Fruit fly (Drosophila melanogaster) whole organism, embryonic: ENCODE results near the gene Arc42.

Experiments used
- Antp ChIP-seq: fragments of 200-800 bp; sonication (Bioruptor generic); optimal IDR thresholded peaks from 3 replicates; lab custom pipeline; 2016; ENCODE audit warnings: missing biosample characterization, missing genetic modification characterization
- Atf6 ChIP-seq: fragments of 200-800 bp; sonication (Bioruptor generic); IDR thresholded peaks from 2 replicates; pipeline ENCODE4 v1.3.6; 2022; ENCODE audit warnings: missing biosample characterization, missing genetic modification characterization
- BEAF-32 ChIP-seq: fragments of 200-800 bp; sonication (Bioruptor generic); optimal IDR thresholded peaks from 3 replicates; lab custom pipeline; 2017; ENCODE audit warnings: missing biosample characterization, missing genetic modification characterization, mild to moderate bottlenecking, moderate library complexity, missing genetic modification reagents
- CG10321 ChIP-seq: fragments of 200-800 bp; sonication (Bioruptor generic); IDR thresholded peaks from 2 replicates; pipeline ENCODE4 v1.3.6; 2022; ENCODE audit warnings: missing biosample characterization, missing genetic modification characterization
- CG10543 ChIP-seq: fragments of 200-800 bp; sonication (Bioruptor generic); optimal IDR thresholded peaks from 3 replicates; lab custom pipeline; 2017; ENCODE audit warnings: missing biosample characterization, mild to moderate bottlenecking, missing genetic modification characterization, moderate library complexity
- CG11247 ChIP-seq: fragments of 200-800 bp; sonication (Bioruptor generic); IDR thresholded peaks from 2 replicates; pipeline ENCODE4 v1.3.6; 2022; ENCODE audit warnings: missing biosample characterization, missing genetic modification characterization
- CG11695 ChIP-seq: fragments of 200-800 bp; sonication (Bioruptor generic); IDR thresholded peaks from 3 replicates; pipeline ENCODE4 v1.3.6; 2022; ENCODE audit warnings: missing biosample characterization, missing genetic modification characterization
- CG11696 ChIP-seq: fragments of 200-800 bp; sonication (Bioruptor generic); IDR thresholded peaks from 2 replicates; pipeline ENCODE4 v1.3.6; 2022; ENCODE audit warnings: missing biosample characterization, missing genetic modification characterization
- CG12236 ChIP-seq: fragments of 200-800 bp; sonication (Bioruptor generic); optimal IDR thresholded peaks from 2 replicates; lab custom pipeline; 2016; ENCODE audit warnings: missing biosample characterization, missing genetic modification characterization
- CG13287 ChIP-seq: fragments of 200-800 bp; sonication (Bioruptor generic); IDR thresholded peaks from 2 replicates; pipeline ENCODE4 v1.3.6; 2022; ENCODE audit warnings: missing biosample characterization, missing genetic modification characterization; ENCODE audit not compliant: partially characterized antibody
- CG13424 ChIP-seq: fragments of 200-800 bp; sonication (Bioruptor generic); optimal IDR thresholded peaks from 2 replicates; lab custom pipeline; 2019; ENCODE audit warnings: missing biosample characterization, mild to moderate bottlenecking, missing genetic modification characterization, moderate library complexity
- CG14441 ChIP-seq: fragments of 200-800 bp; sonication (Bioruptor generic); IDR thresholded peaks from 2 replicates; pipeline ENCODE4 v1.3.6; 2022; ENCODE audit warnings: missing biosample characterization, missing genetic modification characterization
- CG14710 ChIP-seq: fragments of 200-800 bp; sonication (Bioruptor generic); optimal IDR thresholded peaks from 3 replicates; lab custom pipeline; 2019; ENCODE audit warnings: missing biosample characterization, mild to moderate bottlenecking, missing genetic modification characterization, moderate library complexity
- CG14965 ChIP-seq: fragments of 200-800 bp; sonication (Bioruptor generic); optimal IDR thresholded peaks from 2 replicates; lab custom pipeline; 2016; ENCODE audit warnings: missing biosample characterization, missing genetic modification characterization, borderline replicate concordance
- CG2120 ChIP-seq: fragments of 200-800 bp; sonication (Bioruptor generic); optimal IDR thresholded peaks from 3 replicates; lab custom pipeline; 2016; ENCODE audit warnings: missing biosample characterization, missing genetic modification characterization
- CG2199 ChIP-seq: fragments of 200-800 bp; sonication (Bioruptor generic); IDR thresholded peaks from 3 replicates; pipeline ENCODE4 v1.3.6; 2022; ENCODE audit warnings: missing biosample characterization, missing genetic modification characterization
- CG3163 ChIP-seq: fragments of 200-800 bp; sonication (Bioruptor generic); optimal IDR thresholded peaks from 3 replicates; lab custom pipeline; 2016; ENCODE audit warnings: missing biosample characterization, missing genetic modification characterization
- CG3847 ChIP-seq: fragments of 200-800 bp; sonication (Bioruptor generic); IDR thresholded peaks from 2 replicates; pipeline ENCODE4 v1.3.6; 2022; ENCODE audit warnings: missing biosample characterization, missing genetic modification characterization
- CG7271 ChIP-seq: fragments of 200-800 bp; sonication (Bioruptor generic); optimal IDR thresholded peaks from 2 replicates; lab custom pipeline; 2018; ENCODE audit warnings: missing biosample characterization, mild to moderate bottlenecking, missing genetic modification characterization, moderate library complexity
- CG7556 ChIP-seq: fragments of 200-800 bp; sonication (Bioruptor generic); optimal IDR thresholded peaks from 2 replicates; lab custom pipeline; 2017; ENCODE audit warnings: missing biosample characterization, mild to moderate bottlenecking, missing genetic modification characterization
- CG8089 ChIP-seq: fragments of 200-800 bp; sonication (Bioruptor generic); optimal IDR thresholded peaks from 3 replicates; lab custom pipeline; 2016; ENCODE audit warnings: missing biosample characterization, missing genetic modification characterization
- Dref ChIP-seq: fragments of 200-800 bp; sonication (Bioruptor generic); IDR thresholded peaks from 2 replicates; pipeline ENCODE4 v1.3.6; 2022; ENCODE audit warnings: missing biosample characterization, missing genetic modification characterization
- Fer2 ChIP-seq: fragments of 200-800 bp; sonication (Bioruptor generic); optimal IDR thresholded peaks from 2 replicates; lab custom pipeline; 2018; ENCODE audit warnings: missing biosample characterization, mild to moderate bottlenecking, missing genetic modification characterization, moderate library complexity
- Fer3 ChIP-seq: fragments of 200-800 bp; sonication (Bioruptor generic); optimal IDR thresholded peaks from 2 replicates; lab custom pipeline; 2018; ENCODE audit warnings: missing biosample characterization, mild to moderate bottlenecking, missing genetic modification characterization, moderate library complexity
- Gug ChIP-seq: fragments of 200-800 bp; sonication (Bioruptor generic); IDR thresholded peaks from 4 replicates; pipeline ENCODE4 v1.3.6; 2022; ENCODE audit warnings: missing biosample characterization, missing genetic modification characterization
- Hsf ChIP-seq: fragments of 200-800 bp; sonication (Bioruptor generic); optimal IDR thresholded peaks from 3 replicates; lab custom pipeline; 2016; ENCODE audit warnings: missing biosample characterization, missing genetic modification characterization
- MTF-1 ChIP-seq: fragments of 200-800 bp; sonication (Bioruptor generic); optimal IDR thresholded peaks from 2 replicates; lab custom pipeline; 2018; ENCODE audit warnings: missing biosample characterization, mild to moderate bottlenecking, missing genetic modification characterization, borderline replicate concordance
- Meics ChIP-seq: fragments of 200-800 bp; sonication (Bioruptor generic); optimal IDR thresholded peaks from 2 replicates; lab custom pipeline; 2017; ENCODE audit warnings: missing biosample characterization, mild to moderate bottlenecking, missing genetic modification characterization
- Nf-YB ChIP-seq: fragments of 200-800 bp; sonication (Bioruptor generic); optimal IDR thresholded peaks from 3 replicates; lab custom pipeline; 2019; ENCODE audit warnings: missing biosample characterization, mild to moderate bottlenecking, missing genetic modification characterization, moderate library complexity
- Nf-YC ChIP-seq: fragments of 200-800 bp; optimal IDR thresholded peaks from 3 replicates; lab custom pipeline; 2019; ENCODE audit warnings: missing biosample characterization, mild to moderate bottlenecking, missing genetic modification characterization, moderate library complexity
- NfI ChIP-seq: fragments of 200-800 bp; sonication (Bioruptor generic); optimal IDR thresholded peaks from 3 replicates; lab custom pipeline; 2018; ENCODE audit warnings: missing biosample characterization, mild to moderate bottlenecking, missing genetic modification characterization, moderate library complexity
- Oli ChIP-seq: fragments of 200-800 bp; sonication (Bioruptor generic); optimal IDR thresholded peaks from 2 replicates; lab custom pipeline; 2018; ENCODE audit warnings: missing biosample characterization, mild to moderate bottlenecking, missing genetic modification characterization, moderate library complexity
- Rfx ChIP-seq: fragments of 200-800 bp; sonication (Bioruptor generic); IDR thresholded peaks from 2 replicates; pipeline ENCODE4 v1.3.6; 2022; ENCODE audit warnings: missing biosample characterization, missing genetic modification characterization
- Stat92E ChIP-seq, 3 experiments: fragments of >200 bp in 2 of 3; fragments of 200-800 bp in 1 of 3; sonication (Bioruptor generic) in 1 of 3; optimal IDR thresholded peaks; 2 replicates each; lab custom pipeline; 2017 to 2019; ENCODE audit warnings: missing biosample characterization in 3 of 3, missing genetic modification characterization in 3 of 3, mild to moderate bottlenecking in 1 of 3, moderate library complexity in 1 of 3
- YL-1 ChIP-seq: fragments of 200-800 bp; sonication (Bioruptor generic); optimal IDR thresholded peaks from 3 replicates; lab custom pipeline; 2017; ENCODE audit warnings: missing biosample characterization, mild to moderate bottlenecking, missing genetic modification characterization
- bsh ChIP-seq, 2 experiments: fragments of 200-800 bp; sonication (Bioruptor generic); optimal IDR thresholded peaks; 2 replicates each; lab custom pipeline; 2017 to 2018; ENCODE audit warnings: mild to moderate bottlenecking in 2 of 2, missing biosample characterization in 2 of 2, missing genetic modification characterization in 2 of 2, moderate library complexity in 1 of 2
- chinmo ChIP-seq: fragments of 200-800 bp; sonication (Bioruptor generic); IDR thresholded peaks from 4 replicates; pipeline ENCODE4 v1.3.6; 2022; ENCODE audit warnings: missing biosample characterization, missing genetic modification characterization; ENCODE audit not compliant: partially characterized antibody
- fd3F ChIP-seq: fragments of 200-800 bp; sonication (Bioruptor generic); optimal IDR thresholded peaks from 2 replicates; lab custom pipeline; 2018; ENCODE audit warnings: missing biosample characterization, mild to moderate bottlenecking, missing genetic modification characterization, moderate library complexity
- ftz-f1 ChIP-seq: fragments of 200-800 bp; sonication (Bioruptor generic); optimal IDR thresholded peaks from 2 replicates; lab custom pipeline; 2016; ENCODE audit warnings: missing biosample characterization, missing genetic modification characterization
- lilli ChIP-seq: fragments of 200-800 bp; sonication (Bioruptor generic); optimal IDR thresholded peaks from 3 replicates; lab custom pipeline; 2016; ENCODE audit warnings: missing biosample characterization, missing genetic modification characterization
- mld ChIP-seq: fragments of 200-800 bp; sonication (Bioruptor generic); IDR thresholded peaks from 3 replicates; pipeline ENCODE4 v1.3.6; 2022; ENCODE audit warnings: missing biosample characterization, missing genetic modification characterization; ENCODE audit not compliant: partially characterized antibody
- nerfin-1 ChIP-seq: fragments of 200-800 bp; sonication (Bioruptor generic); optimal IDR thresholded peaks from 3 replicates; lab custom pipeline; 2019; ENCODE audit warnings: missing biosample characterization, mild to moderate bottlenecking, missing genetic modification characterization, moderate library complexity
- pb ChIP-seq: fragments of 200-800 bp; sonication (Bioruptor generic); optimal IDR thresholded peaks from 3 replicates; lab custom pipeline; 2016; ENCODE audit warnings: missing biosample characterization, missing genetic modification characterization
- pfk ChIP-seq: fragments of 200-800 bp; sonication (Bioruptor generic); optimal IDR thresholded peaks from 2 replicates; lab custom pipeline; 2018; ENCODE audit warnings: missing biosample characterization, mild to moderate bottlenecking, missing genetic modification characterization, moderate library complexity
- pho ChIP-seq: fragments of 200-800 bp; sonication (Bioruptor generic); optimal IDR thresholded peaks from 2 replicates; lab custom pipeline; 2016; ENCODE audit warnings: missing biosample characterization, missing genetic modification characterization
- row ChIP-seq: fragments of 200-800 bp; sonication (Bioruptor generic); IDR thresholded peaks from 3 replicates; pipeline ENCODE4 v1.3.6; 2022; ENCODE audit warnings: missing biosample characterization, missing genetic modification characterization
- stc ChIP-seq: fragments of 200-800 bp; sonication (Bioruptor generic); IDR thresholded peaks from 2 replicates; pipeline ENCODE4 v1.3.6; 2022; ENCODE audit warnings: missing biosample characterization, missing genetic modification characterization
- tgo ChIP-seq: fragments of 200-800 bp; sonication (Bioruptor generic); IDR thresholded peaks from 3 replicates; pipeline ENCODE4 v1.3.6; 2022; ENCODE audit warnings: missing biosample characterization, missing genetic modification characterization
- vvl ChIP-seq: fragments of 200-800 bp; sonication (Bioruptor generic); IDR thresholded peaks from 2 replicates; pipeline ENCODE4 v1.3.6; 2022; ENCODE audit warnings: missing biosample characterization, missing genetic modification characterization

Gene Arc42

DNA sequence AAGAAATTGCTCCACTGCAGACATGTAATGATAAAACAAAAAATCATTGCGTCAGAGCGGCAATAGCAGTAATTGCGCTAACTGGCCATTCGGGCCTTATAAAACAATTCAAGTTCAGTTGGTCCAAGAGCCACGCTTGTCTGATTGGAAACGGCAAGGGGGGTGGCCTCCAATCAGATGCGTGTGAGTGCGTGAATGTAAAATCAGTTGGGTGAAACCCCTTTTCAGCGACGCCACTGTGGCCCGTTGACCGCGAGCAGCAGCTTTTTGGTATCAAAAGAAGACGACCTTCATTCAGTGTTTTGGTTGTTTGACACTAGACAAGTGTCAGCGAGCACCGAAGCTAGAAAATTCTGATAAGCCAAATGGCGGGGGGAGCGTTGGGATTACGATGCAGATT lies 24.8 kb downstream of the Arc42 start (continued):
- TF ChIP-seq Gug (no peak), fd3F (GFP tag; lab: Kevin White, UChicago) (no peak), CG13424 (peak; percentile 4), CG12236 (GFP tag; lab: Kevin White, UChicago) (no peak), tgo (GFP tag; lab: Robert Waterston, UW) (peak; percentile 19; the same call in 1 of the 3 replicates), CG2120 (GFP tag; lab: Kevin White, UChicago) (peak; percentile 31), BEAF-32 (GFP tag; lab: Kevin White, UChicago) (no peak), CG7556 (no peak), Stat92E (GFP tag; optimal IDR thresholded peaks at IDR 0.05; lab: Kevin White, UChicago) (no peak), CG8089 (GFP tag; lab: Kevin White, UChicago) (no peak), CG14441 (GFP tag; lab: Robert Waterston, UW) (peak; percentile 37; the same call in 1 of the 2 replicates), CG11696 (GFP tag; lab: Robert Waterston, UW) (no peak), pb (no peak), row (GFP tag; lab: Robert Waterston, UW) (peak; percentile 58; the same call in 2 of the 3 replicates), MTF-1 (GFP tag; lab: Kevin White, UChicago) (peak; percentile 16), stc (GFP tag; lab: Robert Waterston, UW) (no peak), CG2199 (GFP tag; lab: Robert Waterston, UW) (0 out of 3 replicates have a peak, but pooled peaks have one; percentile 42), Nf-YC (tag; lab: Kevin White, UChicago) (peak; percentile 36), CG10321 (GFP tag; lab: Robert Waterston, UW) (no peak), CG11247 (peak; percentile 42; the same call in 1 of the 2 replicates), CG13287 (GFP tag; lab: Robert Waterston, UW) (peak; percentile 14; the same call in 1 of the 2 replicates), Dref (GFP tag; lab: Robert Waterston, UW) (no peak), Nf-YB (GFP tag; lab: Kevin White, UChicago) (no peak), Fer3 (tag; lab: Kevin White, UChicago) (no peak), CG7271 (tag; lab: Kevin White, UChicago) (no peak), pho (GFP tag; lab: Kevin White, UChicago) (no peak), CG14710 (tag; lab: Kevin White, UChicago) (no peak), Antp (GFP tag; lab: Kevin White, UChicago) (peak; percentile 11), lilli (GFP tag; lab: Kevin White, UChicago) (peak; percentile 7), ftz-f1 (GFP tag; lab: Kevin White, UChicago) (peak; percentile 91), Rfx (peak; percentile 75), Meics (GFP tag; lab: Kevin White, UChicago) (peak; percentile 46), CG10543 (GFP tag; lab: Kevin White, UChicago) (peak; percentile 13), bsh (GFP tag; optimal IDR thresholded peaks at IDR 0.05; lab: Kevin White, UChicago) (no peak), CG14965 (GFP tag; lab: Kevin White, UChicago) (no peak), Atf6 (GFP tag; lab: Robert Waterston, UW) (peak; percentile 19; the same call in 1 of the 2 replicates)

DNA sequence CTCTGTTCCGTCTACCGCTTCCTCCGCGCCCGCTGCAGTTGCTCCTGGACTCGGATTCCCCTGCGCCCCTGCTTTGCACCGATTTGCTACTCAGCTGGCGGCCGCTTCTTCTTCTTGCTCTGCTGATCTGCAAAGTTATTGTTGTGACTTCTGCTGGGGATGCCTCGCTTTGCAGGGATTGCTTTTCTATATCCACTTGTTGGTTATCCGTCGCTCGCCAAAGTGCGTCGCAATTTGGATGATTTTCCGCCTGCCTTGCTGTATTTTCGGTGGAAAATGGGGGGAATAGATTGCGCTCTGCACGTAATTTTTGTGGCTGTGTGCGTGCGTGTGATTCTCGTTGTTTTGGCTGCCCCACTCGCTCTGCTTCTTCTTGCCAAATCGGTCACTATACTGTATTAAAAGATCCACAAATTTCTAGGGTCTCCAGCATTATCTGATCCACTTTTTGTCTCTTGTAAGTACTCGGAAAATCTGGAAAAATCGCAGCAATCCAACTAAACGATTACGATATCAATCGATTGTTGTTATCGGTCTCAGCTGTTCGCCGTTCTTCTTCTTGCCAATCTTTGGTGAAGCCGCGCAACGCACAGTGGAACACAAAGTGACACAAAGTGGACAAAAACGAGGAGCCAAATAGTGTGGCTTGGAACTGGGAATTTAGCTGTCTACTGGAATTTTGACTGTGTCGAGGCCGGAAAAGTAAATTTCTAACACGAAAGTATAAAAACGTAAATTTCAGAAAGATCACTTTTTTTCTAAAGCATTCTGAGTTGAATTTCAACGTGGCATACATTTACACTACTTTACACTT lies 25.6 kb downstream of the Arc42 start, which contains the start of gene ClpX:
Gene ClpX (minus strand): TSS at position 764 of the 814 bp plus-strand sequence.
- peak; percentile 37 for TF ChIP-seq nerfin-1 (tag; lab: Kevin White, UChicago)
- peak; percentile 73; the same call in 2 of the 3 replicates for TF ChIP-seq mld (GFP tag; lab: Robert Waterston, UW)
- TF ChIP-seq chinmo (GFP tag; lab: Robert Waterston, UW) = 0 out of 4 replicates have a peak, but pooled peaks have one; percentile 41
- peak; percentile 65 for TF ChIP-seq YL-1 (GFP tag; lab: Kevin White, UChicago)
- TF ChIP-seq Hsf (GFP tag; lab: Kevin White, UChicago) = no peak
- TF ChIP-seq CG3163 (GFP tag; lab: Kevin White, UChicago) = no peak
- no peak for TF ChIP-seq Oli
- no peak for TF ChIP-seq CG3847
- TF ChIP-seq CG11695 = no peak
- peak; percentile 9 for TF ChIP-seq NfI (GFP tag; lab: Kevin White, UChicago)
- no peak for TF ChIP-seq Fer2 (tag; lab: Kevin White, UChicago)
- TF ChIP-seq vvl = 0 out of 2 replicates have a peak, but pooled peaks have one; percentile 26
- no peak for TF ChIP-seq pfk (GFP tag; lab: Kevin White, UChicago)
